Worm (Caenorhabditis elegans): ENCODE results near the gene srx-8.

DNA sequence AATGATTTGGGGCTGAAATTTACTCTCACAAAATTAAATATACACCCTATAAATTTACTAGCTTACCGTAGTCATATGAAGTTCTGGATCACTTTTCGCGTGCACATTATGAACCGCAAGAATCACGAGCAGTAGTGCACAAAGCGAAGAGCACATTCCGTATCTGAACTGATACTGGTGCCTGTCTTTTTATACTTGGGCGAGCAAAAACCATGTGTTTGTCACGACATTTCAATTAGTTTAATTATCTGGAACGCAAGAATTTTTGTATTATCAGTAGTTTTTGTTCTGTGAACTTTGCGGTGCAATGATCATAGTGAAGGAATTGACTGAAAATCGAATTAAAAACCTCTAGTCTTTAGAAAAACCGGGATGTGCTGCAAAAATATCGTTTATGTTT lies 31.9 kb downstream of the srx-8 start, which contains the start of gene lipl-3:
- TF ChIP-seq F13C5.2 (tag; optimal IDR thresholded peaks at IDR 0.05) (no peak), ama-1 (optimal IDR thresholded peaks at IDR 0.05) (no peak), tra-4 (tag; optimal IDR thresholded peaks at IDR 0.05) (no peak), tbx-11 (GFP tag; IDR thresholded peaks at IDR 0.05) (no peak), aly-1 (tag; optimal IDR thresholded peaks at IDR 0.05) (no peak), tbx-37 (GFP tag; conservative IDR thresholded peaks at IDR 0.05) (no peak), flt-1 (GFP tag; IDR thresholded peaks at IDR 0.05) (no peak), sea-1 (GFP tag; conservative IDR thresholded peaks at IDR 0.05) (no peak), B0310.2 (tag; optimal IDR thresholded peaks at IDR 0.05) (no peak), hmg-4 (GFP tag; optimal IDR thresholded peaks at IDR 0.05) (no peak)
